Worm (Caenorhabditis elegans): ENCODE measurements around the gene F20C5.6.

The F20C5.6 gene

ce11 chrIV:8762471-8762870, 10.5 kb downstream of the F20C5.6 start:
- TF ChIP-seq fkh-10 (GFP tag; optimal IDR thresholded peaks at IDR 0.05) (peak; percentile 48), nhr-11 (tag; optimal IDR thresholded peaks at IDR 0.05) (no peak), sea-2 (GFP tag; optimal IDR thresholded peaks at IDR 0.05) (peak; percentile 46), lin-15B (tag; optimal IDR thresholded peaks at IDR 0.05) (peak; percentile 37), hmg-11 (tag; optimal IDR thresholded peaks at IDR 0.05) (peak; percentile 28), zag-1 (tag; optimal IDR thresholded peaks at IDR 0.05) (no peak), nfya-1 (tag; optimal IDR thresholded peaks at IDR 0.05; ENCODE audit: insufficient read depth) (peak; percentile 82), elt-3 (tag; optimal IDR thresholded peaks at IDR 0.05) (no peak), tbx-2 (tag; optimal IDR thresholded peaks at IDR 0.05) (no peak), ceh-28 (tag; optimal IDR thresholded peaks at IDR 0.05) (peak; percentile 69), lin-39 (tag; optimal IDR thresholded peaks at IDR 0.05) (peak; percentile 81), snpc-4 (tag; optimal IDR thresholded peaks at IDR 0.05) (peak; percentile 52)

ce11 chrIV:8761896-8762295, 11.1 kb downstream of the F20C5.6 start, which contains the start of the genes F20C5.11 and klp-11:
F20C5.11 (minus strand) TSS chrIV:8761996.
klp-11 (minus strand) TSS chrIV:8762066.
- TF ChIP-seq hmg-11 (tag; optimal IDR thresholded peaks at IDR 0.05): no peak
- no peak for TF ChIP-seq tbx-2 (tag; optimal IDR thresholded peaks at IDR 0.05)
- TF ChIP-seq egl-27 (tag; optimal IDR thresholded peaks at IDR 0.05): no peak
- no peak for TF ChIP-seq R02D3.7 (tag; optimal IDR thresholded peaks at IDR 0.05)
- TF ChIP-seq ama-1 (optimal IDR thresholded peaks at IDR 0.05): no peak
- TF ChIP-seq nfya-1 (tag; optimal IDR thresholded peaks at IDR 0.05; ENCODE audit: insufficient read depth): no peak
- TF ChIP-seq eor-1 (tag; optimal IDR thresholded peaks at IDR 0.05): no peak
- TF ChIP-seq nhr-43 (tag; optimal IDR thresholded peaks at IDR 0.05; ENCODE audit: poor library complexity, severe bottlenecking): no peak
- TF ChIP-seq fkh-2 (tag; optimal IDR thresholded peaks at IDR 0.05): no peak
- TF ChIP-seq lin-15B (tag; optimal IDR thresholded peaks at IDR 0.05): no peak
- TF ChIP-seq mml-1 (tag; optimal IDR thresholded peaks at IDR 0.05): no peak

- TF ChIP-seq elt-3 (tag; optimal IDR thresholded peaks at IDR 0.05) (no peak), fos-1 (tag; optimal IDR thresholded peaks at IDR 0.05) (no peak), egl-27 (tag; optimal IDR thresholded peaks at IDR 0.05) (no peak), ama-1 (optimal IDR thresholded peaks at IDR 0.05) (no peak), elt-2 (tag; optimal IDR thresholded peaks at IDR 0.05) (peak; percentile 17), tbx-2 (tag; optimal IDR thresholded peaks at IDR 0.05) (no peak), jun-1 (tag; optimal IDR thresholded peaks at IDR 0.05) (no peak), mml-1 (tag; optimal IDR thresholded peaks at IDR 0.05) (no peak), daf-12 (tag; optimal IDR thresholded peaks at IDR 0.05) (no peak), egl-5 (tag; optimal IDR thresholded peaks at IDR 0.05) (no peak), nhr-11 (tag; optimal IDR thresholded peaks at IDR 0.05) (no peak), nfya-1 (tag; optimal IDR thresholded peaks at IDR 0.05; ENCODE audit: insufficient read depth) (peak; percentile 66), nhr-12 (tag; optimal IDR thresholded peaks at IDR 0.05) (no peak), fkh-10 (GFP tag; optimal IDR thresholded peaks at IDR 0.05) (peak; percentile 37), snpc-4 (tag; optimal IDR thresholded peaks at IDR 0.05) (no peak), unc-62 (GFP tag; optimal IDR thresholded peaks at IDR 0.05) (no peak), hmg-11 (tag; optimal IDR thresholded peaks at IDR 0.05) (peak; percentile 32), nhr-43 (tag; optimal IDR thresholded peaks at IDR 0.05; ENCODE audit: poor library complexity, severe bottlenecking) (no peak), pha-4 (tag; optimal IDR thresholded peaks at IDR 0.05) (peak; percentile 4), elt-1 (tag; optimal IDR thresholded peaks at IDR 0.05) (no peak), pqm-1 (tag; optimal IDR thresholded peaks at IDR 0.05) (no peak), nhr-77 (tag; optimal IDR thresholded peaks at IDR 0.05) (no peak), lin-39 (tag; optimal IDR thresholded peaks at IDR 0.05) (peak; percentile 84), lin-15B (tag; optimal IDR thresholded peaks at IDR 0.05) (peak; percentile 27), sea-2 (GFP tag; optimal IDR thresholded peaks at IDR 0.05) (no peak), ceh-82 (tag; optimal IDR thresholded peaks at IDR 0.05) (no peak), nhr-23 (tag; optimal IDR thresholded peaks at IDR 0.05) (no peak)
These were observed 14.4 kb downstream of the F20C5.6 start for ce11 chrIV:8758620-8759019.

ce11 chrIV:8757729-8758128, 15.3 kb downstream of the F20C5.6 start:
- TF ChIP-seq elt-1 (tag; optimal IDR thresholded peaks at IDR 0.05): no peak
- peak; percentile 68 for TF ChIP-seq pqm-1 (tag; optimal IDR thresholded peaks at IDR 0.05)
- peak; percentile 41 for TF ChIP-seq nfya-1 (tag; optimal IDR thresholded peaks at IDR 0.05; ENCODE audit: insufficient read depth)
- no peak for TF ChIP-seq unc-39 (tag; optimal IDR thresholded peaks at IDR 0.05)
- TF ChIP-seq pha-4 (tag; optimal IDR thresholded peaks at IDR 0.05): peak; percentile 45
- TF ChIP-seq elt-2 (tag; optimal IDR thresholded peaks at IDR 0.05): peak; percentile 85
- no peak for TF ChIP-seq fkh-2 (tag; optimal IDR thresholded peaks at IDR 0.05)
- no peak for TF ChIP-seq nhr-28 (tag; optimal IDR thresholded peaks at IDR 0.05)
- TF ChIP-seq nhr-77 (tag; optimal IDR thresholded peaks at IDR 0.05): no peak

Measured in whole organism, L3 larva.